Worm (Caenorhabditis elegans): ENCODE results near the gene H04M03.11.

DNA sequence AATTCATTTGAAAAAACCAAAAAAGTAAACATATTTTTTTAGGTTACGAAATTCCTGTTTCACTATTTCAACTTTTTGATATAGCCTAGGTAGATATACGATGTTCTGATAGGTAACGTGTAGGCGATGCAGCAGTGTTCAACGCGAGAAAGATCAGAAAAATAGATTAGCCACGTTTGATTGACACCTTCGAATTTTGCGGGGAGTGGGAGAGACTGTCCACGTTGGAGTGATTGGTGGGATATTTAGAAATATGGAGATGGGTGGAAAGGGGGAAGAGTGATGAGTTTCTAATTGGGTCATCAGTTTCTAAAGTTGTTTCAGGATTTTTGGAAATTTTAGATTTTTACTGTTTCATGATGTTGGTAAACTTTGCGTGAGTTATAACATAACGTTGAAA is 38.7 kb upstream of the H04M03.11 start:
- no peak for TF ChIP-seq fos-1 (tag; optimal IDR thresholded peaks at IDR 0.05)
- no peak for TF ChIP-seq unc-39 (tag; optimal IDR thresholded peaks at IDR 0.05)
- no peak for TF ChIP-seq ztf-11 (tag; optimal IDR thresholded peaks at IDR 0.05)
- TF ChIP-seq nfya-1 (tag; optimal IDR thresholded peaks at IDR 0.05; ENCODE audit: insufficient read depth) = no peak
- no peak for TF ChIP-seq tbx-2 (tag; optimal IDR thresholded peaks at IDR 0.05)

Data from whole organism, L3 larva.